Worm (Caenorhabditis elegans): ENCODE measurements around the gene D1086.6.

DNA sequence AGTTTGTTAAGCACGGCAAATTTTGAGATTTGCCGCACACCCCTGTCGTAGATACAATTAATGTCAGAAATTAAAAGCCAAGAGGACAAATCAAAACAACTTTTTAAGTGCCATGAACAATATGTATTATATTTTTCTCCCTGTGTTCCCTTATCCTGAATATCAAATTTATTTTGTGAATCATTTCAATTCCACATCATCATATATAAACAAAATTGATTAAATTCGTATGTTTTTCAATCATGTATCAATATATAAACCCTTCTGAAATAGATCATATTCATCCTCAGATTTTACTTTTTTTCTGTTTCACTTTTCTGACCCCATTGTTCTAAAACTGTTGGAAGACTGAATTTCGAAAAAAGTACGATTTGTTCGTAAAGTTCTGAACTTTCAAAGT lies 5.4 kb upstream of the D1086.6 start, which contains the start of gene D1086.11:
- TF ChIP-seq unc-62 (GFP tag; optimal IDR thresholded peaks at IDR 0.05) (no peak), nhr-77 (tag; optimal IDR thresholded peaks at IDR 0.05) (no peak), jun-1 (tag; optimal IDR thresholded peaks at IDR 0.05) (no peak), nhr-11 (tag; optimal IDR thresholded peaks at IDR 0.05) (no peak), nhr-12 (tag; optimal IDR thresholded peaks at IDR 0.05) (no peak), elt-3 (tag; optimal IDR thresholded peaks at IDR 0.05) (no peak)
